Worm (Caenorhabditis elegans) whole organism, young adult: ENCODE results near the gene cutl-28.

Source experiments
- B0336.3 ChIP-seq: fragments of 200-800 bp; sonication (Bioruptor generic); IDR thresholded peaks from 2 replicates; pipeline ENCODE4 v1.3.6; 2022; ENCODE audit warnings: missing genetic modification characterization, missing compliant biosample characterization
- C17E4.6 ChIP-seq: fragments of 200-800 bp; sonication (Bioruptor generic); IDR thresholded peaks from 2 replicates; pipeline ENCODE4 v1.3.6; 2022; ENCODE audit warnings: missing genetic modification reagents, missing genetic modification characterization, missing compliant biosample characterization
- D2030.7 ChIP-seq: fragments of 200-800 bp; sonication (Bioruptor generic); IDR thresholded peaks from 2 replicates; pipeline ENCODE4 v1.3.6; 2022; ENCODE audit warnings: missing genetic modification reagents, missing genetic modification characterization, missing compliant biosample characterization
- F33H1.4 ChIP-seq: fragments of 200-800 bp; sonication (Bioruptor generic); IDR thresholded peaks from 2 replicates; pipeline ENCODE4 v1.3.6; 2022; ENCODE audit warnings: missing genetic modification reagents, missing genetic modification characterization, missing compliant biosample characterization
- F52B5.7 ChIP-seq: sonication (generic microtip); optimal IDR thresholded peaks from 2 replicates; lab custom pipeline; 2016; ENCODE audit warnings: mild to moderate bottlenecking, missing genetic modification characterization, missing compliant biosample characterization
- F55B11.4 ChIP-seq: sonication (generic microtip); optimal IDR thresholded peaks from 2 replicates; lab custom pipeline; 2016; ENCODE audit warnings: missing compliant biosample characterization, missing genetic modification characterization, borderline replicate concordance; ENCODE audit not compliant: insufficient read depth
- Y53G8AR.9 ChIP-seq: fragments of 200-800 bp; sonication (Bioruptor generic); conservative IDR thresholded peaks from 2 replicates; pipeline ENCODE4 v1.3.6; 2022; ENCODE audit warnings: missing genetic modification reagents, missing genetic modification characterization, missing compliant biosample characterization
- Y67H2A.10 ChIP-seq: fragments of 200-800 bp; sonication (Bioruptor generic); conservative IDR thresholded peaks from 2 replicates; pipeline ENCODE4 v1.3.6; 2022; ENCODE audit warnings: missing genetic modification reagents, missing genetic modification characterization, missing compliant biosample characterization
- Y79H2A.3 ChIP-seq: fragments of 200-800 bp; sonication (Bioruptor generic); conservative IDR thresholded peaks from 2 replicates; pipeline ENCODE4 v1.3.6; 2022; ENCODE audit warnings: missing genetic modification reagents, missing genetic modification characterization, missing compliant biosample characterization
- Y95B8A.8 ChIP-seq: fragments of 200-800 bp; sonication (Bioruptor generic); IDR thresholded peaks from 2 replicates; pipeline ENCODE4 v1.3.6; 2022; ENCODE audit warnings: missing genetic modification reagents, missing genetic modification characterization, missing compliant biosample characterization
- attf-6 ChIP-seq: fragments of 200-800 bp; sonication (Bioruptor generic); IDR thresholded peaks from 2 replicates; pipeline ENCODE4 v1.3.6; 2022; ENCODE audit warnings: missing genetic modification reagents, missing genetic modification characterization, missing compliant biosample characterization
- ceh-40 ChIP-seq: fragments of 200-800 bp; sonication (Bioruptor generic); IDR thresholded peaks from 2 replicates; pipeline ENCODE4 v1.3.6; 2022; ENCODE audit warnings: missing genetic modification characterization, missing compliant biosample characterization
- ceh-91 ChIP-seq: fragments of 200-800 bp; sonication (Bioruptor generic); IDR thresholded peaks from 2 replicates; pipeline ENCODE4 v1.3.6; 2022; ENCODE audit warnings: missing genetic modification reagents, missing genetic modification characterization, missing compliant biosample characterization
- efl-1 ChIP-seq: fragments of 150-350 bp; optimal IDR thresholded peaks from 2 replicates; lab custom pipeline; 2014; ENCODE audit warnings: missing biosample characterization, missing genetic modification reagents, missing genetic modification characterization
- egl-44 ChIP-seq: fragments of 200-800 bp; sonication (Bioruptor generic); IDR thresholded peaks from 2 replicates; pipeline ENCODE4 v1.3.6; 2022; ENCODE audit warnings: missing genetic modification reagents, missing genetic modification characterization, missing compliant biosample characterization
- ets-4 ChIP-seq: fragments of 200-800 bp; sonication (Bioruptor generic); optimal IDR thresholded peaks from 2 replicates; lab custom pipeline; 2018; ENCODE audit warnings: mild to moderate bottlenecking, missing genetic modification characterization, missing compliant biosample characterization
- fkh-3 ChIP-seq: sonication (generic microtip); optimal IDR thresholded peaks from 2 replicates; lab custom pipeline; 2016; ENCODE audit warnings: mild to moderate bottlenecking, missing genetic modification characterization, missing compliant biosample characterization
- let-526 ChIP-seq: fragments of 200-800 bp; sonication (Bioruptor generic); IDR thresholded peaks from 2 replicates; pipeline ENCODE4 v1.3.6; 2022; ENCODE audit warnings: missing genetic modification reagents, missing genetic modification characterization, missing compliant biosample characterization
- lin-26 ChIP-seq: fragments of 200-800 bp; sonication (Bioruptor generic); IDR thresholded peaks from 2 replicates; pipeline ENCODE4 v1.3.6; 2022; ENCODE audit warnings: missing genetic modification reagents, missing genetic modification characterization, missing compliant biosample characterization
- lin-35 ChIP-seq, 3 experiments: fragments of 150-350 bp in 2 of 3; sonication (generic microtip) in 1 of 3; optimal IDR thresholded peaks; 2 replicates each; lab custom pipeline; 2014 to 2018; ENCODE audit warnings: missing biosample characterization in 3 of 3, missing genetic modification characterization in 3 of 3, missing genetic modification reagents in 3 of 3
- lin-54 ChIP-seq: fragments of 200-800 bp; sonication (Bioruptor generic); optimal IDR thresholded peaks from 2 replicates; lab custom pipeline; 2018; ENCODE audit warnings: mild to moderate bottlenecking, missing genetic modification characterization, missing compliant biosample characterization
- lsy-27 ChIP-seq: sonication (generic microtip); optimal IDR thresholded peaks from 2 replicates; lab custom pipeline; 2017; ENCODE audit warnings: missing genetic modification characterization, mild to moderate bottlenecking, missing compliant biosample characterization, antibody characterized with exemption, missing genotype, borderline replicate concordance; ENCODE audit not compliant: insufficient read depth
- madf-8 ChIP-seq: fragments of 200-800 bp; sonication (Bioruptor generic); conservative IDR thresholded peaks from 2 replicates; pipeline ENCODE4 v1.3.6; 2022; ENCODE audit warnings: missing genetic modification reagents, missing genetic modification characterization, missing compliant biosample characterization
- mcd-1 ChIP-seq: fragments of 200-800 bp; sonication (Bioruptor generic); IDR thresholded peaks from 2 replicates; pipeline ENCODE4 v1.3.6; 2022; ENCODE audit warnings: missing genetic modification reagents, missing genetic modification characterization, missing compliant biosample characterization
- mel-28 ChIP-seq: sonication (generic microtip); optimal IDR thresholded peaks from 2 replicates; lab custom pipeline; 2016; ENCODE audit warnings: borderline replicate concordance, mild to moderate bottlenecking, missing genetic modification characterization, missing compliant biosample characterization
- mes-4 ChIP-seq: sonication (generic microtip); optimal IDR thresholded peaks from 2 replicates; lab custom pipeline; 2016; ENCODE audit warnings: missing genotype, missing genetic modification characterization, missing compliant biosample characterization
- mxl-1 ChIP-seq: sonication (generic microtip); optimal IDR thresholded peaks from 2 replicates; lab custom pipeline; 2016; ENCODE audit warnings: missing genetic modification characterization, missing compliant biosample characterization
- nfya-2 ChIP-seq: fragments of 200-800 bp; sonication (Bioruptor generic); IDR thresholded peaks from 2 replicates; pipeline ENCODE4 v1.3.6; 2022; ENCODE audit warnings: missing genetic modification reagents, missing genetic modification characterization, missing compliant biosample characterization
- nfyb-1 ChIP-seq: fragments of 200-800 bp; sonication (Bioruptor generic); IDR thresholded peaks from 2 replicates; pipeline ENCODE4 v1.3.6; 2022; ENCODE audit warnings: missing genetic modification reagents, missing genetic modification characterization, missing compliant biosample characterization
- rpc-1 ChIP-seq, 2 experiments: fragments of 150-350 bp in 1 of 2; sonication (generic microtip) in 1 of 2; optimal IDR thresholded peaks; 2 replicates each; lab custom pipeline; 2014 to 2018; ENCODE audit warnings: missing biosample characterization in 1 of 2, missing genetic modification characterization in 1 of 2, missing genetic modification reagents in 1 of 2, missing genotype in 1 of 2
- snpc-1.1 ChIP-seq: sonication (generic microtip); optimal IDR thresholded peaks from 2 replicates; lab custom pipeline; 2017; ENCODE audit warnings: missing genetic modification characterization, mild to moderate bottlenecking, missing compliant biosample characterization, antibody characterized with exemption, moderate library complexity, missing genotype, missing genetic modification reagents; ENCODE audit not compliant: insufficient read depth
- snpc-1.3 ChIP-seq: sonication (generic microtip); optimal IDR thresholded peaks from 2 replicates; lab custom pipeline; 2017; ENCODE audit warnings: missing genetic modification characterization, mild to moderate bottlenecking, missing compliant biosample characterization, antibody characterized with exemption, moderate library complexity, missing genotype, missing genetic modification reagents; ENCODE audit not compliant: insufficient read depth
- somi-1 ChIP-seq: fragments of 200-800 bp; sonication (Bioruptor generic); optimal IDR thresholded peaks from 2 replicates; lab custom pipeline; 2018; ENCODE audit warnings: mild to moderate bottlenecking, missing genetic modification characterization, missing compliant biosample characterization
- sptf-2 ChIP-seq: fragments of 200-800 bp; sonication (Bioruptor generic); optimal IDR thresholded peaks from 2 replicates; lab custom pipeline; 2018; ENCODE audit warnings: mild to moderate bottlenecking, missing genetic modification characterization, missing compliant biosample characterization
- tlf-1 ChIP-seq: fragments of 200-800 bp; sonication (Bioruptor generic); optimal IDR thresholded peaks from 2 replicates; lab custom pipeline; 2018; ENCODE audit warnings: mild to moderate bottlenecking, missing genetic modification characterization, missing compliant biosample characterization
- zim-3 ChIP-seq: sonication (generic microtip); optimal IDR thresholded peaks from 2 replicates; lab custom pipeline; 2017; ENCODE audit warnings: mild to moderate bottlenecking, missing genetic modification characterization, moderate library complexity, missing compliant biosample characterization
- ztf-22 ChIP-seq: fragments of 200-800 bp; sonication (Bioruptor generic); optimal IDR thresholded peaks from 2 replicates; lab custom pipeline; 2018; ENCODE audit warnings: mild to moderate bottlenecking, missing genetic modification characterization, moderate library complexity, missing compliant biosample characterization
- ztf-25 ChIP-seq: fragments of 200-800 bp; sonication (Bioruptor generic); IDR thresholded peaks from 2 replicates; pipeline ENCODE4 v1.3.6; 2022; ENCODE audit warnings: missing genetic modification reagents, missing genetic modification characterization, missing compliant biosample characterization

The cutl-28 gene

ce11 chrIV:684748-685147 is 451 bp downstream of the cutl-28 start:
- TF ChIP-seq nfya-2 (GFP tag; lab: Robert Waterston, UW) (no peak), snpc-1.1 (no peak), somi-1 (GFP tag; lab: Kevin White, UChicago) (no peak), sptf-2 (GFP tag; lab: Kevin White, UChicago) (no peak), ceh-91 (no peak), rpc-1 (optimal IDR thresholded peaks at IDR 0.05; lab: Kevin White, UChicago) (no peak), rpc-1 (tag; optimal IDR thresholded peaks at IDR 0.05; lab: Kevin White, UChicago) (no peak), let-526 (GFP tag; lab: Robert Waterston, UW) (no peak), D2030.7 (GFP tag; lab: Robert Waterston, UW) (no peak), F52B5.7 (tag; lab: Kevin White, UChicago) (no peak), F55B11.4 (tag; lab: Kevin White, UChicago) (no peak), mes-4 (tag; lab: Kevin White, UChicago) (no peak), attf-6 (GFP tag; lab: Robert Waterston, UW) (no peak), nfyb-1 (GFP tag; lab: Robert Waterston, UW) (no peak), tlf-1 (GFP tag; lab: Kevin White, UChicago) (no peak), fkh-3 (tag; lab: Kevin White, UChicago) (no peak)

- TF ChIP-seq lsy-27 (tag; lab: Kevin White, UChicago) (no peak), mcd-1 (GFP tag; lab: Robert Waterston, UW) (no peak), egl-44 (no peak), zim-3 (no peak), ceh-91 (no peak), madf-8 (GFP tag; lab: Robert Waterston, UW) (no peak), lin-35 (GFP tag; optimal IDR thresholded peaks at IDR 0.05; lab: Kevin White, UChicago) (no peak), Y95B8A.8 (GFP tag; lab: Robert Waterston, UW) (no peak), Y79H2A.3 (GFP tag; lab: Robert Waterston, UW) (no peak), lin-26 (GFP tag; lab: Robert Waterston, UW) (no peak), ets-4 (GFP tag; lab: Kevin White, UChicago) (no peak), mxl-1 (tag; lab: Kevin White, UChicago) (no peak), Y53G8AR.9 (no peak), snpc-1.3 (no peak)
- TF ChIP-seq, all 124 proteins: peak for 0
Observed at ce11 chrIV:698304-698703, 14.0 kb downstream of the cutl-28 start, which contains the start of gene Y55F3C.17. Y55F3C.17 (minus strand) TSS chrIV:698404.

ce11 chrIV:707635-708034 is 23.3 kb downstream of the cutl-28 start, which contains the start of gene cutl-26:
cutl-26 (minus strand) TSS chrIV:707735.
- TF ChIP-seq efl-1 (GFP tag; lab: Kevin White, UChicago), result no peak
- no peak for TF ChIP-seq ztf-22 (GFP tag; lab: Kevin White, UChicago)
- no peak for TF ChIP-seq mxl-1 (tag; lab: Kevin White, UChicago)
- TF ChIP-seq C17E4.6 (GFP tag; lab: Robert Waterston, UW), result no peak
- TF ChIP-seq snpc-1.1, result no peak
- no peak for TF ChIP-seq mel-28 (tag; lab: Kevin White, UChicago)
- no peak for TF ChIP-seq F55B11.4 (tag; lab: Kevin White, UChicago)
- TF ChIP-seq lin-54, result no peak
- TF ChIP-seq F52B5.7 (tag; lab: Kevin White, UChicago), result no peak
- no peak for TF ChIP-seq B0336.3 (GFP tag; lab: Robert Waterston, UW)
- no peak for TF ChIP-seq Y67H2A.10
- TF ChIP-seq F33H1.4 (GFP tag; lab: Robert Waterston, UW), result no peak
- TF ChIP-seq ceh-40, result no peak
- TF ChIP-seq ztf-25 (GFP tag; lab: Robert Waterston, UW), result no peak
- TF ChIP-seq, all 124 proteins: peak for 0
